Worm (Caenorhabditis elegans): Measurements from ENCODE around the gene tag-10.

- no peak for TF ChIP-seq R02D3.7 (tag; optimal IDR thresholded peaks at IDR 0.05)
- no peak for TF ChIP-seq skn-1 (tag; optimal IDR thresholded peaks at IDR 0.05)
- TF ChIP-seq fos-1 (tag; optimal IDR thresholded peaks at IDR 0.05) = peak; percentile 66
- TF ChIP-seq ZK546.5 (tag; optimal IDR thresholded peaks at IDR 0.05) = no peak
- TF ChIP-seq nhr-6 (tag; optimal IDR thresholded peaks at IDR 0.05) = no peak
- no peak for TF ChIP-seq alr-1 (tag; optimal IDR thresholded peaks at IDR 0.05)
- TF ChIP-seq ztf-11 (tag; optimal IDR thresholded peaks at IDR 0.05) = no peak
- no peak for TF ChIP-seq F13H6.1 (tag; optimal IDR thresholded peaks at IDR 0.05)
- TF ChIP-seq egl-27 (tag; optimal IDR thresholded peaks at IDR 0.05) = no peak
- TF ChIP-seq unc-62 (GFP tag; optimal IDR thresholded peaks at IDR 0.05) = no peak
Measured at ce11 chrII:13664416-13664815, 32.0 kb downstream of the tag-10 start.
